Worm (Caenorhabditis elegans) whole organism, L1 larva: ENCODE results near the gene F11E6.8.
A peak's percentile ranks its signal among the peaks of the same experiment; 100 is the strongest.

Source experiments
- C04F5.9 ChIP-seq: sonication (generic microtip); optimal IDR thresholded peaks from 2 replicates; lab custom pipeline; 2016; ENCODE audit warnings: missing genetic modification characterization, missing compliant biosample characterization
- aly-2 ChIP-seq: fragments of 150-350 bp; optimal IDR thresholded peaks from 2 replicates; lab custom pipeline; 2014; ENCODE audit warnings: missing biosample characterization, missing genetic modification characterization
- ama-1 ChIP-seq: fragments of 150-350 bp; optimal IDR thresholded peaks from 2 replicates; lab custom pipeline; 2014
- blmp-1 ChIP-seq: fragments of 150-350 bp; optimal IDR thresholded peaks from 2 replicates; lab custom pipeline; 2014; ENCODE audit warnings: missing biosample characterization, missing genetic modification characterization
- ceh-82 ChIP-seq, 3 experiments: fragments of 150-350 bp in 1 of 3; sonication (generic microtip) in 2 of 3; optimal IDR thresholded peaks; 2 replicates each; lab custom pipeline; 2014 to 2017; ENCODE audit warnings: missing biosample characterization in 3 of 3, missing genetic modification characterization in 3 of 3
- ceh-90 ChIP-seq: sonication (generic microtip); optimal IDR thresholded peaks from 2 replicates; lab custom pipeline; 2016; ENCODE audit warnings: missing genetic modification characterization, missing compliant biosample characterization
- efl-1 ChIP-seq, 4 experiments: fragments of 150-350 bp; optimal IDR thresholded peaks in 3 of 4; peaks in 1 of 4; 1 replicate in 1 of 4; 2 replicates in 3 of 4; lab custom pipeline; 2014; ENCODE audit warnings: missing biosample characterization in 2 of 4, missing genetic modification characterization in 2 of 4, missing genetic modification reagents in 2 of 4
- efl-3 ChIP-seq: fragments of 200-800 bp; sonication (Bioruptor generic); optimal IDR thresholded peaks from 2 replicates; lab custom pipeline; 2018; ENCODE audit warnings: mild to moderate bottlenecking, missing genetic modification characterization, missing compliant biosample characterization
- egl-27 ChIP-seq, 2 experiments: fragments of 150-350 bp in 1 of 2; sonication (generic microtip); optimal IDR thresholded peaks; 3 replicates each; lab custom pipeline; 2017 to 2018; ENCODE audit warnings: missing biosample characterization in 2 of 2, missing genetic modification characterization in 2 of 2, missing genetic modification reagents in 2 of 2
- elt-2 ChIP-seq: sonication (generic microtip); optimal IDR thresholded peaks from 2 replicates; lab custom pipeline; 2016; ENCODE audit warnings: missing genetic modification characterization, mild to moderate bottlenecking, inconsistent platforms, missing compliant biosample characterization, missing genetic modification reagents
- fkh-8 ChIP-seq: sonication (generic microtip); optimal IDR thresholded peaks from 2 replicates; lab custom pipeline; 2016; ENCODE audit warnings: mild to moderate bottlenecking, missing genetic modification characterization, missing compliant biosample characterization
- fos-1 ChIP-seq: fragments of 150-350 bp; optimal IDR thresholded peaks from 2 replicates; lab custom pipeline; 2014; ENCODE audit warnings: missing biosample characterization, missing genetic modification characterization
- grh-1 ChIP-seq: fragments of 200-800 bp; sonication (Bioruptor generic); IDR thresholded peaks from 2 replicates; pipeline ENCODE4 v1.3.6; 2022; ENCODE audit warnings: missing genetic modification reagents, missing genetic modification characterization, missing compliant biosample characterization
- hpl-2 ChIP-seq: fragments of 150-350 bp; optimal IDR thresholded peaks from 2 replicates; lab custom pipeline; 2014; ENCODE audit warnings: missing biosample characterization, missing genetic modification reagents, missing genetic modification characterization
- isw-1 ChIP-seq: fragments of 200-800 bp; sonication (Bioruptor generic); IDR thresholded peaks from 2 replicates; pipeline ENCODE4 v1.3.6; 2022; ENCODE audit warnings: missing genetic modification characterization, missing compliant biosample characterization
- lin-14 ChIP-seq: fragments of 200-800 bp; sonication (Bioruptor generic); optimal IDR thresholded peaks from 2 replicates; lab custom pipeline; 2018; ENCODE audit warnings: mild to moderate bottlenecking, missing genetic modification characterization, moderate library complexity, missing compliant biosample characterization
- lin-35 ChIP-seq, 2 experiments: fragments of 150-350 bp; optimal IDR thresholded peaks; 2 replicates each; lab custom pipeline; 2014; ENCODE audit warnings: missing biosample characterization in 2 of 2, missing genetic modification characterization in 2 of 2, missing genetic modification reagents in 2 of 2
- lin-39 ChIP-seq: fragments of 150-350 bp; optimal IDR thresholded peaks from 2 replicates; lab custom pipeline; 2014; ENCODE audit warnings: missing biosample characterization, missing genetic modification reagents, missing genetic modification characterization
- mef-2 ChIP-seq: fragments of 150-350 bp; optimal IDR thresholded peaks from 2 replicates; lab custom pipeline; 2014; ENCODE audit warnings: missing biosample characterization, missing genetic modification characterization
- nhr-11 ChIP-seq: fragments of 150-350 bp; optimal IDR thresholded peaks from 2 replicates; lab custom pipeline; 2014; ENCODE audit warnings: missing biosample characterization, missing genetic modification characterization
- nhr-12 ChIP-seq: sonication (generic microtip); optimal IDR thresholded peaks from 2 replicates; lab custom pipeline; 2017; ENCODE audit warnings: missing biosample characterization, missing genetic modification characterization
- nhr-19 ChIP-seq: fragments of 200-800 bp; sonication (Bioruptor generic); conservative IDR thresholded peaks from 2 replicates; pipeline ENCODE4 v1.3.6; 2022; ENCODE audit warnings: missing genetic modification characterization, missing compliant biosample characterization
- nhr-237 ChIP-seq: fragments of 150-350 bp; optimal IDR thresholded peaks from 2 replicates; lab custom pipeline; 2014; ENCODE audit warnings: missing biosample characterization, missing genetic modification characterization
- nhr-71 ChIP-seq: sonication (generic microtip); optimal IDR thresholded peaks from 2 replicates; lab custom pipeline; 2016; ENCODE audit warnings: mild to moderate bottlenecking, missing genetic modification characterization, moderate library complexity, missing compliant biosample characterization
- nhr-76 ChIP-seq: sonication (generic microtip); optimal IDR thresholded peaks from 2 replicates; lab custom pipeline; 2017; ENCODE audit warnings: missing biosample characterization, missing genetic modification characterization
- nhr-77 ChIP-seq: fragments of 150-350 bp; optimal IDR thresholded peaks from 2 replicates; lab custom pipeline; 2014; ENCODE audit warnings: missing biosample characterization, missing genetic modification characterization
- nhr-84 ChIP-seq: sonication (generic microtip); optimal IDR thresholded peaks from 2 replicates; lab custom pipeline; 2017; ENCODE audit warnings: missing biosample characterization, missing genetic modification characterization
- nhr-85 ChIP-seq: sonication (generic microtip); peaks from one replicate; lab custom pipeline; 2016; ENCODE audit warnings: missing genetic modification characterization, inconsistent platforms, missing compliant biosample characterization
- skn-1 ChIP-seq: fragments of 150-350 bp; optimal IDR thresholded peaks from 2 replicates; lab custom pipeline; 2014; ENCODE audit warnings: missing biosample characterization, missing genetic modification characterization
- snu-23 ChIP-seq: sonication (generic microtip); optimal IDR thresholded peaks from 2 replicates; lab custom pipeline; 2016; ENCODE audit warnings: missing genetic modification characterization, missing compliant biosample characterization
- tlp-1 ChIP-seq: fragments of 150-350 bp; optimal IDR thresholded peaks from 2 replicates; lab custom pipeline; 2014; ENCODE audit warnings: missing biosample characterization, missing genetic modification characterization
- unc-130 ChIP-seq: fragments of 150-350 bp; optimal IDR thresholded peaks from 2 replicates; lab custom pipeline; 2017; ENCODE audit warnings: missing biosample characterization, missing genetic modification characterization, inconsistent platforms
- unc-86 ChIP-seq: sonication (generic microtip); optimal IDR thresholded peaks from 2 replicates; lab custom pipeline; 2016; ENCODE audit warnings: missing genetic modification characterization, missing compliant biosample characterization
- xbp-1 ChIP-seq: sonication (generic microtip); optimal IDR thresholded peaks from 2 replicates; lab custom pipeline; 2016; ENCODE audit warnings: missing genetic modification characterization, missing compliant biosample characterization

F11E6.8 gene

DNA sequence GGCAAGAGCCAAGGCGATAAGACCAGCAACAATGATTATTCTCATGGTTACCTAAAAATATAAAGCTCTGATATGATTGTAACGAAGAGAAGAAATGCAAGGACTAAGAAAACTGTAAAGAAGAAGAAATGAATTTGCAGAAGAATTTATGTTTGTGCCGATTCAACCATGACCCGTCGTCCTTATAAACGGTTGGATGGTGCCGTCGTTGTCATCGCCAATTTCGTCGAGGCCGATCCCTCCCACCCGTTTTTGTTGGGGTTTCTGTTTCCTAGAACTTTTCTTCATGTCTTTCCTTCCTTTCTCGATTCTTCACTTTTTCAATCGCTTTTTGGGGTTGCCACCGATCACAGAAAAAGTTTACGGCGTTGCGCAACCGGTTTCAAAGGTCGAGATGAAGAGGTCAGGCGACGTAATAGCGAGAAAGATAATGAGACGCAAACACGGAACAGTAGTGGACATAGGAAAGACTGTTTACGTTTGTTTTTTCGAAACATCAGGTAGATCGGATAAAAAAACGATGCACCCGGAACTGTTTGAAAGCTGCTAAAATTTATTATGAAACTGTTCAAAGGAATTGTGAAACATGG, 21.6 kb upstream of the F11E6.8 start, which contains the start of gene epic-1 (continued):
- TF ChIP-seq ceh-90 (tag; lab: Kevin White, UChicago) = no peak
- TF ChIP-seq lin-35 (GFP tag; optimal IDR thresholded peaks at IDR 0.05; lab: Kevin White, UChicago) = peak in 1 of 2 experiments; percentile 35
- TF ChIP-seq fos-1 (tag; lab: Kevin White, UChicago) = no peak
- peak; percentile 82 for TF ChIP-seq lin-14 (GFP tag; lab: Kevin White, UChicago)
- no peak for TF ChIP-seq nhr-77 (tag; lab: Kevin White, UChicago)
- no peak for TF ChIP-seq ama-1 (lab: Kevin White, UChicago)

ce11 chrIV:17470096-17470602, 19.8 kb upstream of the F11E6.8 start, which contains the start of gene F11E6.4:
Gene F11E6.4, minus strand, starts transcription at chrIV:17470354.
- no peak for TF ChIP-seq efl-3 (GFP tag; lab: Kevin White, UChicago)
- no peak for TF ChIP-seq C04F5.9 (tag; lab: Kevin White, UChicago)
- TF ChIP-seq unc-130 (tag; lab: Kevin White, UChicago) = no peak
- no peak for TF ChIP-seq xbp-1
- no peak for TF ChIP-seq nhr-84 (tag; lab: Kevin White, UChicago)
- TF ChIP-seq nhr-76 (tag; lab: Kevin White, UChicago) = no peak
- no peak for TF ChIP-seq hpl-2 (GFP tag; lab: Kevin White, UChicago)
- no peak for TF ChIP-seq nhr-71 (tag; lab: Kevin White, UChicago)
- no peak for TF ChIP-seq lin-39 (tag; lab: Kevin White, UChicago)
- TF ChIP-seq aly-2 = peak; percentile 17
- TF ChIP-seq tlp-1 (tag; lab: Kevin White, UChicago) = no peak
- peak; percentile 62 for TF ChIP-seq nhr-85 (tag; lab: Kevin White, UChicago)

DNA sequence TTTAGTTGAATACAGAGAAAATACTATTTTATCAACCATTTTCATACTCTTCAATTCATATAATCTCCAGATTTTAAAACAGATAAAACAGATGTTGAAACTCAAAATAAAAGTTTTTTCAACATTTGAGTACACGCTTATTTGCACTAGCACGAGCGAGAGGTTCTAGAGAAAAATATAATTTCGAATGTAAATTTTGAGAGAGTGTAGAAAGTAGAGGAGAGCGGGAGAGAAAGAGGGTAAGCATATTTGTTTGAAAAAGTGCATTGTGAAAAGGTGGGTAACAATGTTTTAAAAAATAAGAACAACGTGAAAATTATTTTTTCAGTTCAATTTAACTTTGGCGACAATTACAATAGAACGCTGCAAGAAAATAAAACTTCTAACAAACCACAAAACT, 17.5 kb upstream of the F11E6.8 start:
- TF ChIP-seq lin-14 (GFP tag; lab: Kevin White, UChicago) = peak; percentile 42
- TF ChIP-seq efl-1 (optimal IDR thresholded peaks at IDR 0.05; lab: Kevin White, UChicago) = peak; percentile 6
- TF ChIP-seq efl-1 (GFP tag; optimal IDR thresholded peaks at IDR 0.05 in 1 of 2; lab: Kevin White, UChicago) = no peak
- no peak for TF ChIP-seq fkh-8 (tag; lab: Kevin White, UChicago)
- TF ChIP-seq skn-1 (tag; lab: Kevin White, UChicago) = peak; percentile 14
- TF ChIP-seq, all 84 proteins: peak for 3

DNA sequence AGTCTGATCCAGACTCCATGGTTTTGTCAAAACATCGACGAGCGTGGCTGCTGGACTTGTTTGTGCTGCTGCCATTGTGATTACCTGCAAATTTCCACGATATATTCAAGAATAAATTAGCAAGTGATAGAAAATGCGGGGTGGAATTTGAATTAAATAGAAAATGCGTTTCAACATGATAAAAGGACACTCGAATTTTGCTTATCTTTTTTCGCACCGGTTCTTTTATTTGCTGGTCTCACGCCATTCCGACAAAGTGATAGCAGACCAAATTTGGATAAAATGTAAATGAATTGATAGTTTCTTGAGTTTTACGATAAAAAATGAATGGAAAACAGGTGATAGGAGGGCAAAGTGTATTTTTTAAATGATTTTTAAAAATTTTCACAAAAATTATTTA, 17.0 kb upstream of the F11E6.8 start, which contains the start of gene elo-2:
Gene elo-2 (minus strand): TSS at position 84 of the 400 bp plus-strand sequence.
- no peak for TF ChIP-seq nhr-11
- TF ChIP-seq unc-86 (tag; lab: Kevin White, UChicago) = no peak
- no peak for TF ChIP-seq ama-1 (lab: Kevin White, UChicago)
- TF ChIP-seq isw-1 (GFP tag; lab: Robert Waterston, UW) = no peak
- TF ChIP-seq elt-2 (tag; lab: Kevin White, UChicago) = peak; percentile 92
- no peak for TF ChIP-seq efl-1 (optimal IDR thresholded peaks at IDR 0.05; lab: Kevin White, UChicago)
- peak in 1 of 2 experiments; percentile 68 for TF ChIP-seq efl-1 (GFP tag; optimal IDR thresholded peaks at IDR 0.05 in 1 of 2; lab: Kevin White, UChicago)
- TF ChIP-seq lin-35 (GFP tag; optimal IDR thresholded peaks at IDR 0.05; lab: Kevin White, UChicago) = peak in 1 of 2 experiments; percentile 18

- no peak for TF ChIP-seq blmp-1 (tag; lab: Kevin White, UChicago)
- no peak for TF ChIP-seq nhr-12 (tag; lab: Kevin White, UChicago)
- no peak for TF ChIP-seq mef-2 (tag; lab: Kevin White, UChicago)
- no peak for TF ChIP-seq ceh-82 (tag; optimal IDR thresholded peaks at IDR 0.05; lab: Kevin White, UChicago)
- TF ChIP-seq nhr-19 (GFP tag; lab: Robert Waterston, UW) = no peak
- TF ChIP-seq nhr-76 (tag; lab: Kevin White, UChicago) = no peak
- TF ChIP-seq fos-1 (tag; lab: Kevin White, UChicago) = no peak
- no peak for TF ChIP-seq fkh-8 (tag; lab: Kevin White, UChicago)
- no peak for TF ChIP-seq snu-23 (GFP tag; lab: Kevin White, UChicago)
- TF ChIP-seq isw-1 (GFP tag; lab: Robert Waterston, UW) = no peak
- TF ChIP-seq unc-86 (tag; lab: Kevin White, UChicago) = no peak
- TF ChIP-seq nhr-237 (tag; lab: Kevin White, UChicago) = no peak
- no peak for TF ChIP-seq egl-27 (tag; optimal IDR thresholded peaks at IDR 0.05; lab: Kevin White, UChicago)
- TF ChIP-seq unc-130 (tag; lab: Kevin White, UChicago) = no peak
- TF ChIP-seq grh-1 (GFP tag; lab: Robert Waterston, UW) = no peak
- no peak for TF ChIP-seq lin-35 (GFP tag; optimal IDR thresholded peaks at IDR 0.05; lab: Kevin White, UChicago)
- TF ChIP-seq elt-2 (tag; lab: Kevin White, UChicago) = no peak
These were observed 15.5 kb upstream of the F11E6.8 start, which contains the start of gene F11E6.6 for ce11 chrIV:17465886-17466285. Gene F11E6.6, minus strand, starts transcription at chrIV:17465986.
